Fruit fly (Drosophila melanogaster) whole organism, embryonic: ENCODE measurements around the gene Cpr66Cb.

Experiments used
- Abd-B ChIP-seq: fragments of 200-800 bp; sonication (Bioruptor generic); optimal IDR thresholded peaks from 2 replicates; lab custom pipeline; 2018; ENCODE audit warnings: missing biosample characterization, mild to moderate bottlenecking, missing genetic modification characterization, moderate library complexity
- Ada2b ChIP-seq: fragments of 200-800 bp; sonication (Bioruptor generic); IDR thresholded peaks from 2 replicates; pipeline ENCODE4 v1.3.6; 2022; ENCODE audit warnings: missing biosample characterization, missing genetic modification characterization
- Atf6 ChIP-seq: fragments of 200-800 bp; sonication (Bioruptor generic); IDR thresholded peaks from 2 replicates; pipeline ENCODE4 v1.3.6; 2022; ENCODE audit warnings: missing biosample characterization, missing genetic modification characterization
- BEAF-32 ChIP-seq: fragments of 200-800 bp; sonication (Bioruptor generic); optimal IDR thresholded peaks from 3 replicates; lab custom pipeline; 2017; ENCODE audit warnings: missing biosample characterization, missing genetic modification characterization, mild to moderate bottlenecking, moderate library complexity, missing genetic modification reagents
- CG10267 ChIP-seq: fragments of 200-800 bp; sonication (Bioruptor generic); optimal IDR thresholded peaks from 2 replicates; lab custom pipeline; 2018; ENCODE audit warnings: missing biosample characterization, mild to moderate bottlenecking, missing genetic modification characterization, moderate library complexity
- CG10366 ChIP-seq: fragments of 200-800 bp; sonication (Bioruptor generic); IDR thresholded peaks from 2 replicates; pipeline ENCODE4 v1.3.6; 2022; ENCODE audit warnings: missing biosample characterization, missing genetic modification characterization
- CG10543 ChIP-seq: fragments of 200-800 bp; sonication (Bioruptor generic); optimal IDR thresholded peaks from 3 replicates; lab custom pipeline; 2017; ENCODE audit warnings: missing biosample characterization, mild to moderate bottlenecking, missing genetic modification characterization, moderate library complexity
- CG12071 ChIP-seq: fragments of 200-800 bp; sonication (Bioruptor generic); optimal IDR thresholded peaks from 3 replicates; lab custom pipeline; 2018; ENCODE audit warnings: missing biosample characterization, mild to moderate bottlenecking, missing genetic modification characterization
- CG12219 ChIP-seq: fragments of 200-800 bp; sonication (Bioruptor generic); optimal IDR thresholded peaks from 3 replicates; lab custom pipeline; 2018; ENCODE audit warnings: missing biosample characterization, mild to moderate bottlenecking, missing genetic modification characterization
- CG12769 ChIP-seq: fragments of 200-800 bp; sonication (Bioruptor generic); optimal IDR thresholded peaks from 2 replicates; lab custom pipeline; 2019; ENCODE audit warnings: missing biosample characterization, mild to moderate bottlenecking, missing genetic modification characterization, moderate library complexity
- CG15269 ChIP-seq: fragments of 200-800 bp; sonication (Bioruptor generic); optimal IDR thresholded peaks from 2 replicates; lab custom pipeline; 2018; ENCODE audit warnings: missing biosample characterization, mild to moderate bottlenecking, missing genetic modification characterization, moderate library complexity
- CG17829 ChIP-seq: fragments of 200-800 bp; optimal IDR thresholded peaks from 2 replicates; lab custom pipeline; 2019; ENCODE audit warnings: missing biosample characterization, mild to moderate bottlenecking, missing genetic modification characterization, moderate library complexity
- CG1792 ChIP-seq: fragments of 200-800 bp; sonication (Bioruptor generic); optimal IDR thresholded peaks from 2 replicates; lab custom pipeline; 2016; ENCODE audit warnings: missing biosample characterization, missing genetic modification characterization
- CG2120 ChIP-seq: fragments of 200-800 bp; sonication (Bioruptor generic); optimal IDR thresholded peaks from 3 replicates; lab custom pipeline; 2016; ENCODE audit warnings: missing biosample characterization, missing genetic modification characterization
- CG2202 ChIP-seq: fragments of 200-800 bp; sonication (Bioruptor generic); optimal IDR thresholded peaks from 2 replicates; lab custom pipeline; 2018; ENCODE audit warnings: missing biosample characterization, mild to moderate bottlenecking, missing genetic modification characterization
- CG30403 ChIP-seq: fragments of 200-800 bp; sonication (Bioruptor generic); optimal IDR thresholded peaks from 3 replicates; lab custom pipeline; 2016; ENCODE audit warnings: missing biosample characterization, missing genetic modification characterization
- CG6689 ChIP-seq: fragments of 200-800 bp; sonication (Bioruptor generic); IDR thresholded peaks from 2 replicates; pipeline ENCODE4 v1.3.6; 2022; ENCODE audit warnings: missing biosample characterization, missing genetic modification characterization
- CG9609 ChIP-seq: fragments of 200-800 bp; sonication (Bioruptor generic); optimal IDR thresholded peaks from 3 replicates; lab custom pipeline; 2016; ENCODE audit warnings: missing biosample characterization, missing genetic modification characterization
- CG9932 ChIP-seq: fragments of 200-800 bp; sonication (Bioruptor generic); IDR thresholded peaks from 2 replicates; pipeline ENCODE4 v1.3.6; 2022; ENCODE audit warnings: missing biosample characterization, missing genetic modification characterization
- Camta ChIP-seq: fragments of 200-800 bp; sonication (Bioruptor generic); optimal IDR thresholded peaks from 2 replicates; lab custom pipeline; 2016; ENCODE audit warnings: missing biosample characterization, missing genetic modification characterization
- CkIIα-i1 ChIP-seq: fragments of 200-800 bp; sonication (Bioruptor generic); IDR thresholded peaks from 2 replicates; pipeline ENCODE4 v1.3.6; 2022; ENCODE audit warnings: missing biosample characterization, missing genetic modification characterization
- E2f1 ChIP-seq: fragments of 200-800 bp; sonication (Bioruptor generic); IDR thresholded peaks from 2 replicates; pipeline ENCODE4 v1.3.6; 2022; ENCODE audit warnings: missing biosample characterization, missing genetic modification characterization
- Gsc ChIP-seq: fragments of 200-800 bp; sonication (Bioruptor generic); IDR thresholded peaks from 2 replicates; pipeline ENCODE4 v1.3.6; 2022; ENCODE audit warnings: missing biosample characterization, missing genetic modification characterization
- H15 ChIP-seq: fragments of 200-800 bp; sonication (Bioruptor generic); IDR thresholded peaks from 3 replicates; pipeline ENCODE4 v1.3.6; 2022; ENCODE audit warnings: missing biosample characterization, missing genetic modification characterization
- Hr3 ChIP-seq: fragments of 200-800 bp; sonication (Bioruptor generic); optimal IDR thresholded peaks from 3 replicates; lab custom pipeline; 2016; ENCODE audit warnings: missing biosample characterization, missing genetic modification characterization
- MBD-R2 ChIP-seq: fragments of 200-800 bp; sonication (Bioruptor generic); IDR thresholded peaks from 2 replicates; pipeline ENCODE4 v1.3.6; 2022; ENCODE audit warnings: missing biosample characterization, missing genetic modification characterization
- Meics ChIP-seq: fragments of 200-800 bp; sonication (Bioruptor generic); optimal IDR thresholded peaks from 2 replicates; lab custom pipeline; 2017; ENCODE audit warnings: missing biosample characterization, mild to moderate bottlenecking, missing genetic modification characterization
- Neu2 ChIP-seq: fragments of 200-800 bp; sonication (Bioruptor generic); optimal IDR thresholded peaks from 3 replicates; lab custom pipeline; 2016; ENCODE audit warnings: missing biosample characterization, missing genetic modification characterization, borderline replicate concordance
- Oli ChIP-seq: fragments of 200-800 bp; sonication (Bioruptor generic); optimal IDR thresholded peaks from 2 replicates; lab custom pipeline; 2018; ENCODE audit warnings: missing biosample characterization, mild to moderate bottlenecking, missing genetic modification characterization, moderate library complexity
- Sin3A ChIP-seq: fragments of >200 bp; optimal IDR thresholded peaks from 2 replicates; lab custom pipeline; 2018
- bigmax ChIP-seq: fragments of 200-800 bp; sonication (Bioruptor generic); optimal IDR thresholded peaks from 2 replicates; lab custom pipeline; 2018; ENCODE audit warnings: missing biosample characterization, mild to moderate bottlenecking, missing genetic modification characterization
- bsh ChIP-seq, 2 experiments: fragments of 200-800 bp; sonication (Bioruptor generic); optimal IDR thresholded peaks; 2 replicates each; lab custom pipeline; 2017 to 2018; ENCODE audit warnings: mild to moderate bottlenecking in 2 of 2, missing biosample characterization in 2 of 2, missing genetic modification characterization in 2 of 2, moderate library complexity in 1 of 2
- chif ChIP-seq, 2 experiments: fragments of 200-800 bp; sonication (Bioruptor generic); optimal IDR thresholded peaks; 3 replicates each; lab custom pipeline; 2016; ENCODE audit warnings: missing biosample characterization in 2 of 2, missing genetic modification characterization in 2 of 2
- gem ChIP-seq: fragments of 200-800 bp; sonication (Bioruptor generic); optimal IDR thresholded peaks from 2 replicates; lab custom pipeline; 2019; ENCODE audit warnings: missing biosample characterization, mild to moderate bottlenecking, missing genetic modification characterization, moderate library complexity
- gt ChIP-seq: fragments of 200-800 bp; sonication (Bioruptor generic); IDR thresholded peaks from 2 replicates; pipeline ENCODE4 v1.3.6; 2022; ENCODE audit warnings: missing biosample characterization, missing genetic modification characterization
- lilli ChIP-seq: fragments of 200-800 bp; sonication (Bioruptor generic); optimal IDR thresholded peaks from 3 replicates; lab custom pipeline; 2016; ENCODE audit warnings: missing biosample characterization, missing genetic modification characterization
- otp ChIP-seq: fragments of 200-800 bp; sonication (Bioruptor generic); IDR thresholded peaks from 3 replicates; pipeline ENCODE4, ENCODE4 v1.3.6; 2022; ENCODE audit warnings: missing biosample characterization, missing genetic modification characterization
- pfk ChIP-seq: fragments of 200-800 bp; sonication (Bioruptor generic); optimal IDR thresholded peaks from 2 replicates; lab custom pipeline; 2018; ENCODE audit warnings: missing biosample characterization, mild to moderate bottlenecking, missing genetic modification characterization, moderate library complexity
- prd ChIP-seq, 3 experiments: fragments of >200 bp in 2 of 3; fragments of 200-800 bp in 1 of 3; sonication (Bioruptor generic) in 1 of 3; optimal IDR thresholded peaks in 2 of 3; IDR thresholded peaks in 1 of 3; 2 replicates in 2 of 3; 3 replicates in 1 of 3; pipeline versions ENCODE4 v1.3.6 to Lab custom; 2017 to 2022; ENCODE audit warnings: missing biosample characterization in 1 of 3, missing genetic modification characterization in 1 of 3
- salm ChIP-seq: fragments of 200-800 bp; sonication (Bioruptor generic); optimal IDR thresholded peaks from 2 replicates; lab custom pipeline; 2018; ENCODE audit warnings: missing biosample characterization, mild to moderate bottlenecking, missing genetic modification characterization
- slou ChIP-seq: fragments of 200-800 bp; sonication (Bioruptor generic); optimal IDR thresholded peaks from 3 replicates; lab custom pipeline; 2016; ENCODE audit warnings: missing biosample characterization, missing genetic modification characterization
- stc ChIP-seq: fragments of 200-800 bp; sonication (Bioruptor generic); IDR thresholded peaks from 2 replicates; pipeline ENCODE4 v1.3.6; 2022; ENCODE audit warnings: missing biosample characterization, missing genetic modification characterization
- tin ChIP-seq: fragments of 200-800 bp; sonication (Bioruptor generic); optimal IDR thresholded peaks from 3 replicates; lab custom pipeline; 2016; ENCODE audit warnings: missing biosample characterization, missing genetic modification characterization
- trh ChIP-seq: fragments of 200-800 bp; sonication (Bioruptor generic); optimal IDR thresholded peaks from 2 replicates; lab custom pipeline; 2016; ENCODE audit warnings: missing biosample characterization, missing genetic modification characterization
- unc-4 ChIP-seq: fragments of 200-800 bp; sonication (Bioruptor generic); IDR thresholded peaks from 2 replicates; pipeline ENCODE4 v1.3.6; 2022; ENCODE audit warnings: missing biosample characterization, missing genetic modification characterization; ENCODE audit not compliant: partially characterized antibody
- wek ChIP-seq: fragments of 200-800 bp; sonication (Bioruptor generic); optimal IDR thresholded peaks from 3 replicates; lab custom pipeline; 2018; ENCODE audit warnings: missing biosample characterization, mild to moderate bottlenecking, missing genetic modification characterization, moderate library complexity
- wor ChIP-seq: fragments of 200-800 bp; sonication (Bioruptor generic); IDR thresholded peaks from 2 replicates; pipeline ENCODE4 v1.3.6; 2022; ENCODE audit warnings: missing biosample characterization, missing genetic modification characterization
- yki ChIP-seq: fragments of >200 bp; optimal IDR thresholded peaks from 3 replicates; lab custom pipeline; 2018
- zfh2 ChIP-seq: fragments of 200-800 bp; sonication (Bioruptor generic); optimal IDR thresholded peaks from 2 replicates; lab custom pipeline; 2016; ENCODE audit warnings: missing biosample characterization, missing genetic modification characterization

The Cpr66Cb gene

DNA sequence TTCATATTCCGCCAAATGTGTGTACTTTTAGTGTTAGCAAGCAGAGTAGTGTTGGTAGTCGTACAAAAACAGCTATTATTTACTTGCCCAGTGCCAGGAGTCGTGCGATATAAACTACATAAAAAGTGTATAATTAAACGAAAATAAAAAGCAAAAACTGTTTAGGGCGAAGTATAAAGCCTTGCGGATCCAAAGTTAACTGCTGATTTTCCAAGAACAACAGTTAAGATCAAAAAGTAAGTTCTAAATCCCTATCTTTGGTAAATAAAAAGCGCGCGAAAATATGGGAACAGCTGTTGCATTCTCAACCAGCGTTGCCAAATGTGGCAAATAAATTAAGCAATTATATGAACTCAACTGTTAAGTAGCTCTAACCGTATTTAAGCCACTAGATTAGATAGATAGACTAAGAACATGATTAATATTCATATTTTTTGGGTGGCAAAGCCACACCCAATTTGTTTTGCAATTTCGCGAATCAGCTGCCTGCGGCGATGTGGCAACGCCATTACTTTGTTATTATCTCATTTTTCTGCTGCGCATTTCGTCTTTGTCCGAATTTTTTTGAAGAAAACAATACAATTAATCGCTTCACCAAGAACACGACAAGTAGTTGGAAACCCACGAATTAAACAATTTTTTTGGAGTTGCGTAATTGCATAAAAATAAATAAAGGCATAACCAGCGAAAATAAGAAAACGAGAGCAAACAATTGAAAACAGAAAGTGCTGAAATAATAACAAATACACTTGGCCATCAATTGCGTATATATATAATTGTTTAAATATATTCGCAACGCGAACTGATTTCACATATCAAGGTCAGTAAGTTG lies 4.0 kb downstream of the Cpr66Cb start, which contains the start of the genes Prim1 and CG7083 (continued):
- TF ChIP-seq yki (lab: Kevin White, UChicago) (no peak), CG2202 (tag; lab: Kevin White, UChicago) (peak; percentile 24), tin (GFP tag; lab: Kevin White, UChicago) (peak; percentile 65), chif (GFP tag; optimal IDR thresholded peaks at IDR 0.05; lab: Kevin White, UChicago) (peak; percentile 51 to 60), CG10366 (GFP tag; lab: Robert Waterston, UW) (peak; percentile 12; the same call in 1 of the 2 replicates), unc-4 (GFP tag; lab: Robert Waterston, UW) (peak; percentile 33; the same call in 1 of the 2 replicates), gt (GFP tag; lab: Robert Waterston, UW) (no peak), CG1792 (GFP tag; lab: Kevin White, UChicago) (peak; percentile 1), CG9609 (GFP tag; lab: Kevin White, UChicago) (peak; percentile 62), MBD-R2 (GFP tag; lab: Robert Waterston, UW) (peak; percentile 67), salm (tag; lab: Kevin White, UChicago) (peak; percentile 20), CG6689 (GFP tag; lab: Robert Waterston, UW) (peak; percentile 37; the same call in 1 of the 2 replicates), wor (GFP tag; lab: Robert Waterston, UW) (no peak), Atf6 (GFP tag; lab: Robert Waterston, UW) (peak; percentile 34; the same call in 1 of the 2 replicates), slou (GFP tag; lab: Kevin White, UChicago) (peak; percentile 38), wek (GFP tag; lab: Kevin White, UChicago) (peak; percentile 44), Sin3A (lab: Kevin White, UChicago) (peak; percentile 78), CG17829 (tag; lab: Kevin White, UChicago) (peak; percentile 59), Neu2 (GFP tag; lab: Kevin White, UChicago) (no peak), CG15269 (tag; lab: Kevin White, UChicago) (peak; percentile 52), Ada2b (GFP tag; lab: Robert Waterston, UW) (peak; percentile 48; the same call in 1 of the 2 replicates), CG9932 (GFP tag; lab: Robert Waterston, UW) (peak; percentile 50; the same call in 1 of the 2 replicates), Meics (GFP tag; lab: Kevin White, UChicago) (peak; percentile 58), Abd-B (peak; percentile 50), CG12219 (GFP tag; lab: Kevin White, UChicago) (peak; percentile 14), H15 (no peak), stc (GFP tag; lab: Robert Waterston, UW) (peak; percentile 42; the same call in 1 of the 2 replicates), otp (0 out of 3 replicates have a peak, but pooled peaks have one; percentile 9), prd (optimal IDR thresholded peaks at IDR 0.05; lab: Kevin White, UChicago) (no peak), prd (GFP tag; IDR thresholded peaks at IDR 0.05; lab: Robert Waterston, UW) (peak; percentile 59), CG10543 (GFP tag; lab: Kevin White, UChicago) (peak; percentile 76), CG12769 (tag; lab: Kevin White, UChicago) (no peak), CG30403 (GFP tag; lab: Kevin White, UChicago) (peak; percentile 68), pfk (GFP tag; lab: Kevin White, UChicago) (no peak), lilli (GFP tag; lab: Kevin White, UChicago) (peak; percentile 73), CkIIα-i1 (no peak), CG10267 (tag; lab: Kevin White, UChicago) (peak; percentile 94), zfh2 (peak; percentile 57), trh (GFP tag; lab: Kevin White, UChicago) (no peak), BEAF-32 (GFP tag; lab: Kevin White, UChicago) (peak; percentile 43), Hr3 (GFP tag; lab: Kevin White, UChicago) (peak; percentile 49), gem (tag; lab: Kevin White, UChicago) (peak; percentile 71), CG2120 (peak; percentile 78), Oli (tag; lab: Kevin White, UChicago) (peak; percentile 45), Gsc (no peak), bsh (GFP tag; optimal IDR thresholded peaks at IDR 0.05; lab: Kevin White, UChicago) (peak in 1 of 2 experiments; percentile 54), bigmax (GFP tag; lab: Kevin White, UChicago) (no peak), CG12071 (GFP tag; lab: Kevin White, UChicago) (no peak), E2f1 (GFP tag; lab: Robert Waterston, UW) (peak; percentile 85), Camta (GFP tag; lab: Kevin White, UChicago) (peak; percentile 74)
